Fruit fly (Drosophila melanogaster) whole organism, embryonic: ENCODE results near the gene CG1172.

ENCODE experiments used
- Antp ChIP-seq: fragments of 200-800 bp; sonication (Bioruptor generic); optimal IDR thresholded peaks from 3 replicates; lab custom pipeline; 2016; ENCODE audit warnings: missing biosample characterization, missing genetic modification characterization
- Awh ChIP-seq: fragments of 200-800 bp; sonication (Bioruptor generic); IDR thresholded peaks from 2 replicates; pipeline ENCODE4, ENCODE4 v1.3.6; 2022; ENCODE audit warnings: missing biosample characterization, missing genetic modification characterization
- Bdp1 ChIP-seq: fragments of 200-800 bp; sonication (Bioruptor generic); optimal IDR thresholded peaks from 3 replicates; lab custom pipeline; 2016; ENCODE audit warnings: missing biosample characterization, missing genetic modification characterization
- C15 ChIP-seq: fragments of 200-800 bp; sonication (Bioruptor generic); IDR thresholded peaks from 3 replicates; pipeline ENCODE4 v1.3.6; 2022; ENCODE audit warnings: missing biosample characterization, missing genetic modification characterization
- CG10543 ChIP-seq: fragments of 200-800 bp; sonication (Bioruptor generic); optimal IDR thresholded peaks from 3 replicates; lab custom pipeline; 2017; ENCODE audit warnings: missing biosample characterization, mild to moderate bottlenecking, missing genetic modification characterization, moderate library complexity
- CG11247 ChIP-seq: fragments of 200-800 bp; sonication (Bioruptor generic); IDR thresholded peaks from 2 replicates; pipeline ENCODE4 v1.3.6; 2022; ENCODE audit warnings: missing biosample characterization, missing genetic modification characterization
- CG12104 ChIP-seq: fragments of 200-800 bp; sonication (Bioruptor generic); optimal IDR thresholded peaks from 3 replicates; lab custom pipeline; 2016; ENCODE audit warnings: missing biosample characterization, missing genetic modification characterization
- CG13624 ChIP-seq: fragments of 200-800 bp; sonication (Bioruptor generic); optimal IDR thresholded peaks from 2 replicates; lab custom pipeline; 2016; ENCODE audit warnings: missing biosample characterization, missing genetic modification characterization
- CG13775 ChIP-seq: fragments of 200-800 bp; sonication (Bioruptor generic); optimal IDR thresholded peaks from 3 replicates; lab custom pipeline; 2017; ENCODE audit warnings: missing biosample characterization, mild to moderate bottlenecking, missing genetic modification characterization
- CG1529 ChIP-seq: fragments of 200-800 bp; sonication (Bioruptor generic); optimal IDR thresholded peaks from 3 replicates; lab custom pipeline; 2018; ENCODE audit warnings: missing biosample characterization, missing genetic modification characterization
- CG17359 ChIP-seq: fragments of 200-800 bp; sonication (Bioruptor generic); optimal IDR thresholded peaks from 3 replicates; lab custom pipeline; 2018; ENCODE audit warnings: missing biosample characterization, mild to moderate bottlenecking, missing genetic modification characterization, moderate library complexity
- CG2889 ChIP-seq: fragments of 200-800 bp; sonication (Bioruptor generic); IDR thresholded peaks from 3 replicates; pipeline ENCODE4 v1.3.6; 2022; ENCODE audit warnings: missing biosample characterization, missing genetic modification characterization
- CG30431 ChIP-seq: fragments of 200-800 bp; sonication (Bioruptor generic); optimal IDR thresholded peaks from 2 replicates; lab custom pipeline; 2017; ENCODE audit warnings: missing biosample characterization, missing genetic modification characterization
- CG3163 ChIP-seq: fragments of 200-800 bp; sonication (Bioruptor generic); optimal IDR thresholded peaks from 3 replicates; lab custom pipeline; 2016; ENCODE audit warnings: missing biosample characterization, missing genetic modification characterization
- CG3995 ChIP-seq: fragments of 200-800 bp; sonication (Bioruptor generic); optimal IDR thresholded peaks from 3 replicates; lab custom pipeline; 2016; ENCODE audit warnings: missing biosample characterization, missing genetic modification characterization
- CG4360 ChIP-seq: fragments of 200-800 bp; sonication (Bioruptor generic); IDR thresholded peaks from 2 replicates; pipeline ENCODE4 v1.3.6; 2022; ENCODE audit warnings: missing biosample characterization, missing genetic modification characterization
- CG6175 ChIP-seq: fragments of 200-800 bp; sonication (Bioruptor generic); IDR thresholded peaks from 3 replicates; pipeline ENCODE4 v1.3.6; 2022; ENCODE audit warnings: missing biosample characterization, missing genetic modification characterization
- CG7372 ChIP-seq: fragments of 200-800 bp; sonication (Bioruptor generic); IDR thresholded peaks from 2 replicates; pipeline ENCODE4 v1.3.6; 2022; ENCODE audit warnings: missing biosample characterization, missing genetic modification characterization
- CG9876 ChIP-seq: fragments of 200-800 bp; sonication (Bioruptor generic); optimal IDR thresholded peaks from 2 replicates; lab custom pipeline; 2016; ENCODE audit warnings: missing biosample characterization, missing genetic modification characterization
- Doc3 ChIP-seq: fragments of 200-800 bp; sonication (Bioruptor generic); IDR thresholded peaks from 3 replicates; pipeline ENCODE4 v1.3.6; 2022; ENCODE audit warnings: missing biosample characterization, missing genetic modification characterization; ENCODE audit not compliant: partially characterized antibody
- Gsc ChIP-seq: fragments of 200-800 bp; sonication (Bioruptor generic); IDR thresholded peaks from 2 replicates; pipeline ENCODE4 v1.3.6; 2022; ENCODE audit warnings: missing biosample characterization, missing genetic modification characterization
- HLH4C ChIP-seq: fragments of 200-800 bp; sonication (Bioruptor generic); IDR thresholded peaks from 3 replicates; pipeline ENCODE4 v1.3.6; 2022; ENCODE audit warnings: missing biosample characterization, missing genetic modification characterization; ENCODE audit not compliant: partially characterized antibody
- NK7.1 ChIP-seq: fragments of 200-800 bp; sonication (Bioruptor generic); optimal IDR thresholded peaks from 3 replicates; lab custom pipeline; 2016; ENCODE audit warnings: missing biosample characterization, missing genetic modification characterization
- Nf-YA ChIP-seq: fragments of 200-800 bp; sonication (Bioruptor generic); IDR thresholded peaks from 2 replicates; pipeline ENCODE4 v1.3.6; 2022; ENCODE audit warnings: missing biosample characterization, missing genetic modification characterization
- Sox100B ChIP-seq: fragments of 200-800 bp; sonication (Bioruptor generic); optimal IDR thresholded peaks from 3 replicates; lab custom pipeline; 2018; ENCODE audit warnings: missing biosample characterization, mild to moderate bottlenecking, missing genetic modification characterization
- abd-A ChIP-seq: fragments of 200-800 bp; sonication (Bioruptor generic); optimal IDR thresholded peaks from 3 replicates; lab custom pipeline; 2019; ENCODE audit warnings: missing biosample characterization, mild to moderate bottlenecking, missing genetic modification characterization, moderate library complexity
- aop ChIP-seq: fragments of 200-800 bp; sonication (Bioruptor generic); IDR thresholded peaks from 2 replicates; pipeline ENCODE4 v1.3.6; 2022; ENCODE audit warnings: missing biosample characterization, missing genetic modification characterization
- cas ChIP-seq: fragments of 200-800 bp; sonication (Bioruptor generic); IDR thresholded peaks from 2 replicates; pipeline ENCODE4 v1.3.6; 2022; ENCODE audit warnings: missing biosample characterization, missing genetic modification characterization
- chinmo ChIP-seq: fragments of 200-800 bp; sonication (Bioruptor generic); IDR thresholded peaks from 4 replicates; pipeline ENCODE4 v1.3.6; 2022; ENCODE audit warnings: missing biosample characterization, missing genetic modification characterization; ENCODE audit not compliant: partially characterized antibody
- da ChIP-seq: fragments of 200-800 bp; sonication (Bioruptor generic); optimal IDR thresholded peaks from 2 replicates; lab custom pipeline; 2016; ENCODE audit warnings: missing biosample characterization, missing genetic modification characterization
- danr ChIP-seq: fragments of 200-800 bp; sonication (Bioruptor generic); IDR thresholded peaks from 2 replicates; pipeline ENCODE4 v1.3.6; 2022; ENCODE audit warnings: missing biosample characterization, missing genetic modification characterization
- dmrt11E ChIP-seq: fragments of 200-800 bp; sonication (Bioruptor generic); optimal IDR thresholded peaks from 3 replicates; lab custom pipeline; 2018; ENCODE audit warnings: missing biosample characterization, mild to moderate bottlenecking, missing genetic modification characterization, moderate library complexity
- fd102C ChIP-seq: fragments of 200-800 bp; sonication (Bioruptor generic); optimal IDR thresholded peaks from 2 replicates; lab custom pipeline; 2018; ENCODE audit warnings: missing biosample characterization, mild to moderate bottlenecking, missing genetic modification characterization, moderate library complexity
- fd96Cb ChIP-seq: fragments of 200-800 bp; sonication (Bioruptor generic); optimal IDR thresholded peaks from 2 replicates; lab custom pipeline; 2018; ENCODE audit warnings: missing biosample characterization, mild to moderate bottlenecking, missing genetic modification characterization, moderate library complexity
- ftz-f1 ChIP-seq: fragments of 200-800 bp; sonication (Bioruptor generic); optimal IDR thresholded peaks from 2 replicates; lab custom pipeline; 2016; ENCODE audit warnings: missing biosample characterization, missing genetic modification characterization
- hkb ChIP-seq, 2 experiments: fragments of 200-800 bp in 1 of 2; fragments of >200 bp in 1 of 2; sonication (Bioruptor generic) in 1 of 2; IDR thresholded peaks in 1 of 2; optimal IDR thresholded peaks in 1 of 2; 2 replicates each; pipeline versions ENCODE4 v1.3.6 to Lab custom; 2017 to 2022; ENCODE audit warnings: missing biosample characterization in 1 of 2, missing genetic modification characterization in 1 of 2
- klu ChIP-seq: fragments of 200-800 bp; sonication (Bioruptor generic); IDR thresholded peaks from 2 replicates; pipeline ENCODE4 v1.3.6; 2022; ENCODE audit warnings: missing biosample characterization, missing genetic modification characterization
- lab ChIP-seq: fragments of 200-800 bp; sonication (Bioruptor generic); optimal IDR thresholded peaks from 3 replicates; lab custom pipeline; 2017; ENCODE audit warnings: missing biosample characterization, missing genetic modification characterization, mild to moderate bottlenecking, moderate library complexity, missing genetic modification reagents
- lilli ChIP-seq: fragments of 200-800 bp; sonication (Bioruptor generic); optimal IDR thresholded peaks from 3 replicates; lab custom pipeline; 2016; ENCODE audit warnings: missing biosample characterization, missing genetic modification characterization
- lov ChIP-seq, 2 experiments: fragments of 200-800 bp in 1 of 2; fragments of >200 bp in 1 of 2; sonication (Bioruptor generic) in 1 of 2; IDR thresholded peaks in 1 of 2; optimal IDR thresholded peaks in 1 of 2; 2 replicates in 1 of 2; 3 replicates in 1 of 2; pipeline versions ENCODE4 v1.3.6 to Lab custom; 2017 to 2022; ENCODE audit warnings: missing biosample characterization in 1 of 2, missing genetic modification characterization in 1 of 2
- nerfin-2 ChIP-seq: fragments of 200-800 bp; sonication (Bioruptor generic); IDR thresholded peaks from 2 replicates; pipeline ENCODE4 v1.3.6; 2022; ENCODE audit warnings: missing biosample characterization, missing genetic modification characterization; ENCODE audit not compliant: partially characterized antibody
- pita ChIP-seq: fragments of 200-800 bp; sonication (Bioruptor generic); optimal IDR thresholded peaks from 2 replicates; lab custom pipeline; 2017; ENCODE audit warnings: missing biosample characterization, mild to moderate bottlenecking, missing genetic modification characterization
- pros ChIP-seq: fragments of 200-800 bp; sonication (Bioruptor generic); optimal IDR thresholded peaks from 3 replicates; lab custom pipeline; 2019; ENCODE audit warnings: missing biosample characterization, mild to moderate bottlenecking, missing genetic modification characterization, moderate library complexity
- rib ChIP-seq: fragments of 200-800 bp; sonication (Bioruptor generic); IDR thresholded peaks from 2 replicates; pipeline ENCODE4 v1.3.6; 2022; ENCODE audit warnings: missing biosample characterization, missing genetic modification characterization
- sd ChIP-seq: fragments of 200-800 bp; sonication (Bioruptor generic); optimal IDR thresholded peaks from 3 replicates; lab custom pipeline; 2018; ENCODE audit warnings: missing biosample characterization, mild to moderate bottlenecking, missing genetic modification characterization, moderate library complexity
- sisA ChIP-seq: fragments of 200-800 bp; sonication (Bioruptor generic); IDR thresholded peaks from 2 replicates; pipeline ENCODE4 v1.3.6; 2022; ENCODE audit warnings: missing biosample characterization, missing genetic modification characterization
- ssp ChIP-seq: fragments of 200-800 bp; sonication (Bioruptor generic); IDR thresholded peaks from 2 replicates; pipeline ENCODE4 v1.3.6; 2022; ENCODE audit warnings: missing biosample characterization, missing genetic modification characterization
- yki ChIP-seq: fragments of >200 bp; optimal IDR thresholded peaks from 3 replicates; lab custom pipeline; 2018
- z ChIP-seq: fragments of 200-800 bp; sonication (Bioruptor generic); IDR thresholded peaks from 3 replicates; pipeline ENCODE4 v1.3.6; 2022; ENCODE audit warnings: missing biosample characterization, missing genetic modification characterization

The CG1172 gene

DNA sequence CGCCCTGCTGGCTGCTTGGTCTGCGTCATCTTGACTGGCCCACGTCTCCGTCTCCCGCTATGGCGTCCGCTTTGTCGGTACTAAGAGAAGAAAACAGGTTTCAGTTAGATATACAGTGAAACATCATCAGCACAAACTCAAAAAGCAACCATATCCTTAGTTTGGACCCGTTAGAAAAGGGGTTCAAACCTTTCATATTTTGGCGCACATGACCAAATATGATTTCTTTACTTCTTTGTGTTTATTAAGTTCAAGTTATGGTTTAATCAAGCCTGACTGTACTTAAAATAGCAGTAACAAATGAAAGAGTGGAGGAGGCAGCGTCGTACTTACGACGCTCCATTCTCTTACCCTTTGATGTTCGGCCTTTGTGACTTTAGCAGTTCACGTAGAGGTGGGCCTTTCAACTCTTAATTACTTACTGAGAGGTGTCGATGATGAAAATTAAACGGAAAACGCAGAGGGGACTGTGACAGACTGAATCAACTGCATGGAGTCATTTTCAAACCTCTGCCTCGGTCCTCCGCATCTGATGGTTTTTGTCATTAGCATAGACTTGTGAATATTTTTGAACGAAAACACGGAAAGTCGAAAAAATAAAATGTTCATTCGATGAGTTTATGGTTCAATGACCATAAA lies 31.9 kb upstream of the CG1172 start (continued):
- TF ChIP-seq Doc3 (no peak), fd102C (GFP tag; lab: Kevin White, UChicago) (no peak), sd (tag; lab: Kevin White, UChicago) (peak; percentile 61), CG11247 (GFP tag; lab: Robert Waterston, UW) (peak; percentile 79), CG30431 (GFP tag; lab: Kevin White, UChicago) (peak; percentile 74), HLH4C (GFP tag; lab: Robert Waterston, UW) (no peak), lab (GFP tag; lab: Kevin White, UChicago) (peak; percentile 92), CG17359 (peak; percentile 90)

DNA sequence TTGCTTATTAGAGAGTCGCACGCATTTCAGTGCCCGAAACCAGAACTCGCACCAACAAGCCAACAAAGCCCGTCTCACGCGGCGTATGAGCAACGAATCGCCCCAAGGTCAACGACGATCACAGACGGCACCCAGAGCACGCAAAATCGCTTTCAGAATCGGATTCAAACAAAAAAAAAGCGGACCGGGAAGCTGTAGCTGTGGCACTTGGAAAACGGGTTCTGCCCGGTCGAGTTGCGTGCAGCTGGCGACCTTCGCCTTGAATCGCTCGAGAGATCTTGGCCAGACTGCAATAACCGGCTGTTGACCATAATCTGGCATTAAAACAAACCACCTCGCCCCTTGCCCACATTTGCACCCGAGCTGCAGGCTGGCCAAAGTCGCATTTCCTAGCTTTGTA lies 30.3 kb upstream of the CG1172 start:
- TF ChIP-seq CG7372 (GFP tag; lab: Robert Waterston, UW), result peak; percentile 52
- no peak for TF ChIP-seq lilli (GFP tag; lab: Kevin White, UChicago)
- no peak for TF ChIP-seq dmrt11E (tag; lab: Kevin White, UChicago)
- 0 out of 2 replicates have a peak, but pooled peaks have one; percentile 22 for TF ChIP-seq Awh (GFP tag; lab: Robert Waterston, UW)
- no peak for TF ChIP-seq Gsc
- peak; percentile 100 for TF ChIP-seq chinmo
- no peak for TF ChIP-seq z
- TF ChIP-seq aop (GFP tag; lab: Robert Waterston, UW), result no peak
- no peak for TF ChIP-seq CG13624
- no peak for TF ChIP-seq pita (GFP tag; lab: Kevin White, UChicago)
- TF ChIP-seq abd-A, result peak; percentile 64
- peak; percentile 68 for TF ChIP-seq CG10543
- TF ChIP-seq ftz-f1 (GFP tag; lab: Kevin White, UChicago), result peak; percentile 93
- TF ChIP-seq CG3163 (GFP tag; lab: Kevin White, UChicago), result no peak
- TF ChIP-seq CG4360 (GFP tag; lab: Robert Waterston, UW), result no peak
- TF ChIP-seq lov (optimal IDR thresholded peaks at IDR 0.05; lab: Kevin White, UChicago), result no peak
- TF ChIP-seq lov (GFP tag; IDR thresholded peaks at IDR 0.05; lab: Robert Waterston, UW), result no peak
- no peak for TF ChIP-seq HLH4C (GFP tag; lab: Robert Waterston, UW)
- TF ChIP-seq CG9876 (GFP tag; lab: Kevin White, UChicago), result no peak
- TF ChIP-seq CG6175 (GFP tag; lab: Robert Waterston, UW), result peak; percentile 67
- no peak for TF ChIP-seq NK7.1
- TF ChIP-seq rib (GFP tag; lab: Robert Waterston, UW), result no peak
- TF ChIP-seq klu (GFP tag; lab: Robert Waterston, UW), result no peak
- TF ChIP-seq cas (GFP tag; lab: Robert Waterston, UW), result no peak
- TF ChIP-seq Sox100B (GFP tag; lab: Kevin White, UChicago), result no peak
- TF ChIP-seq da (GFP tag; lab: Kevin White, UChicago), result no peak
- no peak for TF ChIP-seq hkb (optimal IDR thresholded peaks at IDR 0.05; lab: Kevin White, UChicago)
- TF ChIP-seq hkb (GFP tag; IDR thresholded peaks at IDR 0.05; lab: Robert Waterston, UW), result 0 out of 2 replicates have a peak, but pooled peaks have one; percentile 15
- TF ChIP-seq CG12104 (GFP tag; lab: Kevin White, UChicago), result no peak
- no peak for TF ChIP-seq C15
- no peak for TF ChIP-seq CG13775 (GFP tag; lab: Kevin White, UChicago)
- no peak for TF ChIP-seq yki (lab: Kevin White, UChicago)
- TF ChIP-seq ssp, result no peak
- TF ChIP-seq pros (GFP tag; lab: Kevin White, UChicago), result peak; percentile 54
- no peak for TF ChIP-seq nerfin-2 (GFP tag; lab: Robert Waterston, UW)
- TF ChIP-seq Nf-YA, result no peak
- TF ChIP-seq CG2889, result no peak
- TF ChIP-seq CG3995 (GFP tag; lab: Kevin White, UChicago), result no peak
- TF ChIP-seq Bdp1 (GFP tag; lab: Kevin White, UChicago), result no peak
- no peak for TF ChIP-seq CG1529 (GFP tag; lab: Kevin White, UChicago)
- no peak for TF ChIP-seq sisA (GFP tag; lab: Robert Waterston, UW)
- TF ChIP-seq Antp (GFP tag; lab: Kevin White, UChicago), result no peak
- TF ChIP-seq danr (GFP tag; lab: Robert Waterston, UW), result no peak
- no peak for TF ChIP-seq fd96Cb (tag; lab: Kevin White, UChicago)
